Fruit fly (Drosophila melanogaster) S2 (cell line): ENCODE data around the gene Drsl1.

Source experiments
- CG8478 ChIP-seq: fragments of >200 bp; optimal IDR thresholded peaks from 2 replicates; lab custom pipeline; 2018
- CTCF ChIP-seq, 2 experiments: fragments of >200 bp; optimal IDR thresholded peaks; 2 replicates each; lab custom pipeline; 2018

DNA sequence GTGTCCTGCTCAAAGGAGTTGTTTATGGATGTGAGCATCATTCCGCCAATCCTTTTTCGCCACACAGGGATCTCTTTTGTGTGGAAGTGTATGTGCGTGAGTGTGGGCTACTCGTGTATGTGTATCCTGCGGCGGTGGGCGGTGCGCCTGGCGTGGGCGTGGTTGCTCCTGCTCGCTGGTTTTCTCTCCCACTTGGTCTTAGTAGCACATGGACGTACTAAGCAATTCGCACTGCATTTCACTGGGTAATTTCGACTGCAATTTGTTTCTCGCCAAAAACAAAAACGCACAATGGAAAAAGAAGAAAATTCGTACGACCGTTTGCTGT, 10.0 kb downstream of the Drsl1 start:
- TF ChIP-seq CG8478 (lab: Kevin White, UChicago) (no peak), CTCF (optimal IDR thresholded peaks at IDR 0.05; lab: Kevin White, UChicago) (no peak)
